Worm (Caenorhabditis elegans) whole organism, late embryonic: ENCODE data around the gene F57E7.4.
A peak's percentile ranks its signal among the peaks of the same experiment; 100 is the strongest.

ENCODE experiments used
- C38D4.7 ChIP-seq: fragments of 200-800 bp; sonication (Bioruptor generic); optimal IDR thresholded peaks from 2 replicates; lab custom pipeline; 2018; ENCODE audit warnings: mild to moderate bottlenecking, missing genetic modification characterization, moderate library complexity, missing compliant biosample characterization
- F13H6.1 ChIP-seq: sonication (generic microtip); optimal IDR thresholded peaks from 2 replicates; lab custom pipeline; 2016; ENCODE audit warnings: missing genetic modification characterization, missing compliant biosample characterization
- T23F11.4 ChIP-seq: fragments of 200-800 bp; sonication (Bioruptor generic); optimal IDR thresholded peaks from 2 replicates; lab custom pipeline; 2018; ENCODE audit warnings: mild to moderate bottlenecking, missing genetic modification characterization, missing compliant biosample characterization
- Y22D7AL.16 ChIP-seq: sonication (generic microtip); optimal IDR thresholded peaks from 2 replicates; lab custom pipeline; 2016; ENCODE audit warnings: missing genetic modification characterization, missing compliant biosample characterization
- ceh-18 ChIP-seq: sonication (generic microtip); optimal IDR thresholded peaks from 2 replicates; lab custom pipeline; 2016; ENCODE audit warnings: missing genetic modification characterization, missing compliant biosample characterization
- ceh-22 ChIP-seq: sonication (generic microtip); optimal IDR thresholded peaks from 2 replicates; lab custom pipeline; 2017; ENCODE audit warnings: missing biosample characterization, missing genetic modification characterization
- ceh-24 ChIP-seq: sonication (generic microtip); optimal IDR thresholded peaks from 2 replicates; lab custom pipeline; 2016; ENCODE audit warnings: mild to moderate bottlenecking, missing genetic modification characterization, missing compliant biosample characterization
- ceh-30 ChIP-seq: fragments of 150-350 bp; optimal IDR thresholded peaks from 2 replicates; lab custom pipeline; 2014; ENCODE audit warnings: missing biosample characterization, missing genetic modification characterization
- ceh-45 ChIP-seq: fragments of 200-800 bp; sonication (Bioruptor generic); IDR thresholded peaks from 2 replicates; pipeline ENCODE4 v1.3.6; 2022; ENCODE audit warnings: missing genetic modification reagents, missing genetic modification characterization, missing compliant biosample characterization
- che-1 ChIP-seq: sonication (generic microtip); optimal IDR thresholded peaks from 2 replicates; lab custom pipeline; 2016; ENCODE audit warnings: mild to moderate bottlenecking, missing genetic modification characterization, missing compliant biosample characterization
- elt-2 ChIP-seq: sonication (generic microtip); optimal IDR thresholded peaks from 2 replicates; lab custom pipeline; 2016; ENCODE audit warnings: missing genetic modification reagents, missing genetic modification characterization, missing compliant biosample characterization
- ets-4 ChIP-seq: sonication (generic microtip); optimal IDR thresholded peaks from 2 replicates; lab custom pipeline; 2016; ENCODE audit warnings: missing genetic modification characterization, missing compliant biosample characterization
- eyg-1 ChIP-seq: sonication (generic microtip); optimal IDR thresholded peaks from 2 replicates; lab custom pipeline; 2016; ENCODE audit warnings: missing genotype, missing genetic modification characterization, missing compliant biosample characterization
- fax-1 ChIP-seq: sonication (generic microtip); optimal IDR thresholded peaks from 2 replicates; lab custom pipeline; 2016; ENCODE audit warnings: missing genotype, missing genetic modification characterization, missing compliant biosample characterization
- fkh-6 ChIP-seq: sonication (generic microtip); optimal IDR thresholded peaks from 2 replicates; lab custom pipeline; 2016; ENCODE audit warnings: missing genetic modification characterization, missing compliant biosample characterization
- hlh-13 ChIP-seq: fragments of 200-800 bp; sonication (Bioruptor generic); optimal IDR thresholded peaks from 2 replicates; lab custom pipeline; 2018; ENCODE audit warnings: mild to moderate bottlenecking, missing genetic modification characterization, missing compliant biosample characterization
- hlh-6 ChIP-seq: sonication (generic microtip); optimal IDR thresholded peaks from 2 replicates; lab custom pipeline; 2016; ENCODE audit warnings: missing genotype, missing genetic modification characterization, missing compliant biosample characterization
- nfya-1 ChIP-seq: sonication (generic microtip); optimal IDR thresholded peaks from 2 replicates; lab custom pipeline; 2017; ENCODE audit warnings: missing genetic modification characterization, mild to moderate bottlenecking, missing compliant biosample characterization, antibody characterized with exemption, moderate library complexity
- npax-4 ChIP-seq: sonication (generic microtip); optimal IDR thresholded peaks from 2 replicates; lab custom pipeline; 2016; ENCODE audit warnings: missing genetic modification characterization, missing compliant biosample characterization
- pax-1 ChIP-seq: fragments of 150-350 bp; optimal IDR thresholded peaks from 2 replicates; lab custom pipeline; 2014; ENCODE audit warnings: missing biosample characterization, missing genetic modification characterization
- pha-2 ChIP-seq: sonication (generic microtip); optimal IDR thresholded peaks from 2 replicates; lab custom pipeline; 2017; ENCODE audit warnings: mild to moderate bottlenecking, missing genetic modification characterization, missing compliant biosample characterization
- pha-4 ChIP-seq: fragments of 150-350 bp; optimal IDR thresholded peaks from 2 replicates; lab custom pipeline; 2018; ENCODE audit warnings: missing biosample characterization, missing genetic modification reagents, missing genetic modification characterization
- pros-1 ChIP-seq: fragments of 150-350 bp; optimal IDR thresholded peaks from 2 replicates; lab custom pipeline; 2014; ENCODE audit warnings: missing biosample characterization, missing genetic modification reagents, missing genetic modification characterization
- sdc-2 ChIP-seq: sonication (generic microtip); optimal IDR thresholded peaks from 2 replicates; lab custom pipeline; 2016; ENCODE audit warnings: missing genotype, missing genetic modification characterization, missing compliant biosample characterization
- sox-4 ChIP-seq: sonication (generic microtip); optimal IDR thresholded peaks from 2 replicates; lab custom pipeline; 2017; ENCODE audit warnings: mild to moderate bottlenecking, missing genetic modification characterization, inconsistent platforms, missing compliant biosample characterization
- syd-9 ChIP-seq: sonication (generic microtip); optimal IDR thresholded peaks from 2 replicates; lab custom pipeline; 2016; ENCODE audit warnings: mild to moderate bottlenecking, missing genetic modification characterization, moderate library complexity, missing compliant biosample characterization
- unc-3 ChIP-seq, 2 experiments: fragments of 200-800 bp in 1 of 2; sonication (Bioruptor generic) in 1 of 2; sonication (generic microtip) in 1 of 2; conservative IDR thresholded peaks in 1 of 2; optimal IDR thresholded peaks in 1 of 2; 2 replicates each; pipeline versions ENCODE4 v1.3.6 to Lab custom; 2016 to 2022; ENCODE audit warnings: missing compliant biosample characterization in 2 of 2, missing genetic modification characterization in 2 of 2, missing genetic modification reagents in 1 of 2
- unc-86 ChIP-seq: sonication (generic microtip); optimal IDR thresholded peaks from 2 replicates; lab custom pipeline; 2016; ENCODE audit warnings: missing genetic modification characterization, missing compliant biosample characterization
- zip-5 ChIP-seq: sonication (generic microtip); optimal IDR thresholded peaks from 2 replicates; lab custom pipeline; 2016; ENCODE audit warnings: missing genetic modification characterization, missing compliant biosample characterization
- ztf-16 ChIP-seq: sonication (generic microtip); optimal IDR thresholded peaks from 2 replicates; lab custom pipeline; 2017; ENCODE audit warnings: missing genetic modification characterization, missing compliant biosample characterization

F57E7.4 gene

ce11 chrV:16499006-16499405 lies 18.2 kb upstream of the F57E7.4 start, which contains the start of gene F36D3.1:
Gene F36D3.1, plus strand, starts transcription at chrV:16499352.
- TF ChIP-seq pax-1 (tag; lab: Kevin White, UChicago): no peak
- peak; percentile 37 for TF ChIP-seq nfya-1 (tag; lab: Kevin White, UChicago)
- TF ChIP-seq hlh-13 (GFP tag; lab: Kevin White, UChicago): no peak
- no peak for TF ChIP-seq che-1 (tag; lab: Kevin White, UChicago)
- TF ChIP-seq ceh-45 (GFP tag; lab: Robert Waterston, UW): no peak
- no peak for TF ChIP-seq C38D4.7 (GFP tag; lab: Kevin White, UChicago)
- no peak for TF ChIP-seq zip-5 (tag; lab: Kevin White, UChicago)
- no peak for TF ChIP-seq pros-1 (tag; lab: Kevin White, UChicago)

ce11 chrV:16497504-16497903 lies 16.7 kb upstream of the F57E7.4 start, which contains the start of gene srh-136:
Gene srh-136, minus strand, starts transcription at chrV:16497596.
- no peak for TF ChIP-seq sox-4 (tag; lab: Kevin White, UChicago)
- no peak for TF ChIP-seq syd-9 (tag; lab: Kevin White, UChicago)
- no peak for TF ChIP-seq eyg-1
- TF ChIP-seq unc-86 (tag; lab: Kevin White, UChicago): no peak
- no peak for TF ChIP-seq ets-4 (tag; lab: Kevin White, UChicago)
- no peak for TF ChIP-seq C38D4.7 (GFP tag; lab: Kevin White, UChicago)
- TF ChIP-seq pha-2: no peak

- TF ChIP-seq elt-2 (tag; lab: Kevin White, UChicago) (peak; percentile 88), fax-1 (tag; lab: Kevin White, UChicago) (no peak), pha-4 (tag; lab: Kevin White, UChicago) (no peak), nfya-1 (tag; lab: Kevin White, UChicago) (no peak), ceh-18 (tag; lab: Kevin White, UChicago) (no peak)
Measured at ce11 chrV:16494359-16494758, 13.5 kb upstream of the F57E7.4 start, which contains the start of gene comt-2. Gene comt-2, minus strand, starts transcription at chrV:16494489.

- TF ChIP-seq ceh-24 (tag; lab: Kevin White, UChicago): no peak
Measured at ce11 chrV:16488172-16488571, 7.4 kb upstream of the F57E7.4 start, which contains the start of gene sqst-4. Gene sqst-4, plus strand, starts transcription at chrV:16488472.

ce11 chrV:16487474-16487873 lies 6.7 kb upstream of the F57E7.4 start, which contains the start of gene Y32B12A.5:
Gene Y32B12A.5, minus strand, starts transcription at chrV:16487574.
- no peak for TF ChIP-seq unc-86 (tag; lab: Kevin White, UChicago)
- no peak for TF ChIP-seq Y22D7AL.16 (tag; lab: Kevin White, UChicago)
- no peak for TF ChIP-seq ceh-22
- TF ChIP-seq nfya-1 (tag; lab: Kevin White, UChicago): no peak
- TF ChIP-seq T23F11.4 (GFP tag; lab: Kevin White, UChicago): no peak
- TF ChIP-seq ztf-16 (tag; lab: Kevin White, UChicago): no peak
- no peak for TF ChIP-seq hlh-6 (tag; lab: Kevin White, UChicago)
- TF ChIP-seq pros-1 (tag; lab: Kevin White, UChicago): no peak
- no peak for TF ChIP-seq sdc-2 (tag; lab: Kevin White, UChicago)
- TF ChIP-seq elt-2 (tag; lab: Kevin White, UChicago): no peak
- no peak for TF ChIP-seq F13H6.1 (tag; lab: Kevin White, UChicago)
- TF ChIP-seq ceh-45 (GFP tag; lab: Robert Waterston, UW): no peak
- no peak for TF ChIP-seq ets-4 (tag; lab: Kevin White, UChicago)

ce11 chrV:16483681-16484080 lies 2.9 kb upstream of the F57E7.4 start, which contains the start of gene srh-139:
Gene srh-139, plus strand, starts transcription at chrV:16483981.
- TF ChIP-seq ceh-30: no peak
- no peak for TF ChIP-seq pha-2
- TF ChIP-seq ztf-16 (tag; lab: Kevin White, UChicago): no peak
- no peak for TF ChIP-seq fkh-6 (tag; lab: Kevin White, UChicago)
- no peak for TF ChIP-seq npax-4 (tag; lab: Kevin White, UChicago)
- TF ChIP-seq ceh-22: no peak
- no peak for TF ChIP-seq unc-3 (GFP tag; conservative IDR thresholded peaks at IDR 0.05; lab: Robert Waterston, UW)
- no peak for TF ChIP-seq unc-3 (tag; optimal IDR thresholded peaks at IDR 0.05; lab: Kevin White, UChicago)
